Worm (Caenorhabditis elegans) whole organism, L2 larva: Measurements from ENCODE around the gene F41G3.10.

Experiments used
- ama-1 ChIP-seq: fragments of 150-350 bp; optimal IDR thresholded peaks from 2 replicates; lab custom pipeline; 2018; ENCODE audit warnings: inconsistent platforms
- elt-1 ChIP-seq: fragments of 150-350 bp; optimal IDR thresholded peaks from 2 replicates; lab custom pipeline; 2014; ENCODE audit warnings: missing biosample characterization, missing genetic modification characterization
- lin-13 ChIP-seq: fragments of 150-350 bp; optimal IDR thresholded peaks from 2 replicates; lab custom pipeline; 2014; ENCODE audit warnings: missing biosample characterization, missing genetic modification reagents, missing genetic modification characterization
- lin-39 ChIP-seq: fragments of 150-350 bp; optimal IDR thresholded peaks from 2 replicates; lab custom pipeline; 2014; ENCODE audit warnings: missing biosample characterization, missing genetic modification reagents, missing genetic modification characterization
- lsy-2 ChIP-seq, 2 experiments: fragments of 150-350 bp in 1 of 2; sonication (generic microtip) in 1 of 2; optimal IDR thresholded peaks; 2 replicates each; lab custom pipeline; 2014 to 2017; ENCODE audit warnings: missing biosample characterization in 2 of 2, missing genetic modification characterization in 2 of 2
- nhr-11 ChIP-seq: fragments of 150-350 bp; optimal IDR thresholded peaks from 2 replicates; lab custom pipeline; 2014; ENCODE audit warnings: missing biosample characterization, missing genetic modification characterization
- snpc-4 ChIP-seq: fragments of 150-350 bp; optimal IDR thresholded peaks from 2 replicates; lab custom pipeline; 2014; ENCODE audit warnings: missing biosample characterization, missing genetic modification characterization
- unc-55 ChIP-seq: fragments of 150-350 bp; sonication (generic microtip); optimal IDR thresholded peaks from 3 replicates; lab custom pipeline; 2014; ENCODE audit warnings: missing biosample characterization, missing genetic modification reagents, missing genetic modification characterization
- unc-62 ChIP-seq: fragments of 150-350 bp; optimal IDR thresholded peaks from 2 replicates; lab custom pipeline; 2014; ENCODE audit warnings: missing biosample characterization, missing genetic modification reagents, missing genetic modification characterization
- zag-1 ChIP-seq: fragments of 150-350 bp; optimal IDR thresholded peaks from 2 replicates; lab custom pipeline; 2014; ENCODE audit warnings: missing biosample characterization, missing genetic modification characterization
- ztf-11 ChIP-seq: sonication (generic microtip); optimal IDR thresholded peaks from 2 replicates; lab custom pipeline; 2017; ENCODE audit warnings: missing biosample characterization, missing genetic modification characterization
- ztf-4 ChIP-seq: fragments of 150-350 bp; optimal IDR thresholded peaks from 2 replicates; lab custom pipeline; 2014; ENCODE audit warnings: missing biosample characterization, missing genetic modification characterization

DNA sequence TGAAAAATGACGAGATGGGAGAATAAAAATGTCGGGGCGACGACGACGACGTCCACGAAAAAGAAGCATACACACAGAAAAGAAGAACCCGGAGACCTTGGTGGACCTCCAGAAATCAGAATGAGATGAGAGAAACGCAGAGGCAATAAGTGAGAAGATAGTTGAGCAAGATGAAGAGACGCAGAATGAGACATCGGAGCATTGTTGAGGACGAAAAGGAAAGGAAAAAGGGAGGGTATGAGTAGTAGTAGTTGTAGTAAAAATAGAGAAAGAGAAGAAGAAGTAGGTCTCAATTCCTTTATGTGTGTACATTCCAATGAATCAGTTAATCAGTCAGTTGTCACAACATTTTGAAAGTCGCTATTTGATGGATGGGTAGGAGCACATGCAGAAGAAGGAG, 20.0 kb downstream of the F41G3.10 start, which contains the start of gene T14B4.8:
- no peak for TF ChIP-seq ztf-11 (tag; lab: Kevin White, UChicago)
- TF ChIP-seq unc-62 (GFP tag; lab: Kevin White, UChicago) = no peak
- peak; percentile 23 for TF ChIP-seq zag-1 (tag; lab: Kevin White, UChicago)
- TF ChIP-seq snpc-4 = peak; percentile 4
- no peak for TF ChIP-seq ama-1 (lab: Kevin White, UChicago)
- no peak for TF ChIP-seq elt-1 (tag; lab: Kevin White, UChicago)
- TF ChIP-seq ztf-4 (tag; lab: Kevin White, UChicago) = no peak
- no peak for TF ChIP-seq lin-39 (tag; lab: Kevin White, UChicago)
- TF ChIP-seq nhr-11 (tag; lab: Kevin White, UChicago) = no peak
- no peak for TF ChIP-seq lin-13
- peak in 1 of 2 experiments; percentile 8 for TF ChIP-seq lsy-2 (tag; optimal IDR thresholded peaks at IDR 0.05; lab: Kevin White, UChicago)
- peak; percentile 51 for TF ChIP-seq unc-55 (GFP tag; lab: Kevin White, UChicago)
